Worm (Caenorhabditis elegans) whole organism, L3 larva: ENCODE measurements around the gene Y10G11A.1.

Source experiments
- ceh-16 ChIP-seq: sonication (generic microtip); optimal IDR thresholded peaks from 2 replicates; lab custom pipeline; 2017; ENCODE audit warnings: missing biosample characterization, missing genetic modification characterization
- ceh-28 ChIP-seq: fragments of 150-350 bp; optimal IDR thresholded peaks from 2 replicates; lab custom pipeline; 2014; ENCODE audit warnings: missing biosample characterization, missing genetic modification reagents, missing genetic modification characterization
- elt-2 ChIP-seq: sonication (generic microtip); optimal IDR thresholded peaks from 2 replicates; lab custom pipeline; 2016; ENCODE audit warnings: missing genetic modification reagents, mild to moderate bottlenecking, missing genetic modification characterization, missing compliant biosample characterization
- lin-15B ChIP-seq: fragments of 150-350 bp; optimal IDR thresholded peaks from 2 replicates; lab custom pipeline; 2014; ENCODE audit warnings: missing biosample characterization, missing genetic modification characterization
- lin-39 ChIP-seq: fragments of 150-350 bp; optimal IDR thresholded peaks from 2 replicates; lab custom pipeline; 2018; ENCODE audit warnings: missing biosample characterization, missing genetic modification reagents, missing genetic modification characterization
- mdl-1 ChIP-seq: fragments of 150-350 bp; optimal IDR thresholded peaks from 2 replicates; lab custom pipeline; 2014; ENCODE audit warnings: missing biosample characterization, missing genetic modification characterization
- mml-1 ChIP-seq: fragments of 150-350 bp; sonication (generic microtip); optimal IDR thresholded peaks from 3 replicates; lab custom pipeline; 2014; ENCODE audit warnings: missing biosample characterization, missing genetic modification characterization
- nfya-1 ChIP-seq: sonication (generic microtip); optimal IDR thresholded peaks from 2 replicates; lab custom pipeline; 2017; ENCODE audit warnings: missing genetic modification characterization, mild to moderate bottlenecking, missing compliant biosample characterization, antibody characterized with exemption, moderate library complexity; ENCODE audit not compliant: insufficient read depth
- nhr-23 ChIP-seq: fragments of 150-350 bp; optimal IDR thresholded peaks from 2 replicates; lab custom pipeline; 2014; ENCODE audit warnings: missing biosample characterization, missing genetic modification reagents, missing genetic modification characterization
- nhr-237 ChIP-seq: fragments of 150-350 bp; optimal IDR thresholded peaks from 2 replicates; lab custom pipeline; 2014; ENCODE audit warnings: missing biosample characterization, missing genetic modification characterization
- nhr-28 ChIP-seq: fragments of 150-350 bp; optimal IDR thresholded peaks from 2 replicates; lab custom pipeline; 2014; ENCODE audit warnings: missing biosample characterization, missing genetic modification characterization
- pha-4 ChIP-seq: fragments of 150-350 bp; optimal IDR thresholded peaks from 2 replicates; lab custom pipeline; 2014; ENCODE audit warnings: missing biosample characterization, missing genetic modification reagents, missing genetic modification characterization
- skn-1 ChIP-seq: fragments of 150-350 bp; optimal IDR thresholded peaks from 2 replicates; lab custom pipeline; 2014; ENCODE audit warnings: missing biosample characterization, missing genetic modification characterization

DNA sequence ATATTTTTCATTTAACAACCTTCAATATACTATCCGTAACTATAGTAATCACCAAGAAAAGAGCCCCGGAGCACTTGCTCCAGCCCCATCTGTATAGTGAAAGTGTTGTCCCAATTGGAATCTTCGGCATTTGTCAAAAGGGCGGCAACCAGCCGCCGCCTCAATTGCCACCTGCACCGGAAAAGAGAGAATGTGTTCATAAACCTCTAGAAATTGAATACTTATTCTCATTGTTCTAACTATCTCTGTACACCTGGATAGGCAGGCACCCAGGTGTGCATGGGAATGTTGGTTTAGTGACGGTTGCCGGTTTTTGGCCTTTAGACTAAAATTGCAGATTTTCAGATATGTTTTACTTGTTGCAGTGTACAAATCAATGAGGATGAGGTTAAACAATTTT lies 46.5 kb upstream of the Y10G11A.1 start:
- no peak for TF ChIP-seq lin-39 (tag; lab: Kevin White, UChicago)
- TF ChIP-seq lin-15B, result no peak
- TF ChIP-seq ceh-16, result no peak
- no peak for TF ChIP-seq nfya-1 (tag; lab: Kevin White, UChicago)
- no peak for TF ChIP-seq mml-1 (tag; lab: Kevin White, UChicago)
- TF ChIP-seq mdl-1, result no peak
- no peak for TF ChIP-seq ceh-28 (tag; lab: Kevin White, UChicago)
- no peak for TF ChIP-seq pha-4 (tag; lab: Kevin White, UChicago)
- no peak for TF ChIP-seq nhr-237 (tag; lab: Kevin White, UChicago)
- TF ChIP-seq elt-2 (tag; lab: Kevin White, UChicago), result no peak
- TF ChIP-seq nhr-23, result no peak
- TF ChIP-seq nhr-28 (tag; lab: Kevin White, UChicago), result no peak
- no peak for TF ChIP-seq skn-1 (tag; lab: Kevin White, UChicago)
